Worm (Caenorhabditis elegans) whole organism, young adult: Measurements from ENCODE around the gene znf-207.
A peak's percentile ranks its signal among the peaks of the same experiment; 100 is the strongest.

Experiments
- B0019.2 ChIP-seq: fragments of 200-800 bp; sonication (Bioruptor generic); conservative IDR thresholded peaks from 2 replicates; pipeline ENCODE4 v1.3.6; 2022; ENCODE audit warnings: missing genetic modification reagents, missing genetic modification characterization, missing compliant biosample characterization
- B0336.3 ChIP-seq: fragments of 200-800 bp; sonication (Bioruptor generic); IDR thresholded peaks from 2 replicates; pipeline ENCODE4 v1.3.6; 2022; ENCODE audit warnings: missing genetic modification characterization, missing compliant biosample characterization
- D2030.7 ChIP-seq: fragments of 200-800 bp; sonication (Bioruptor generic); IDR thresholded peaks from 2 replicates; pipeline ENCODE4 v1.3.6; 2022; ENCODE audit warnings: missing genetic modification reagents, missing genetic modification characterization, missing compliant biosample characterization
- F33H1.4 ChIP-seq: fragments of 200-800 bp; sonication (Bioruptor generic); IDR thresholded peaks from 2 replicates; pipeline ENCODE4 v1.3.6; 2022; ENCODE audit warnings: missing genetic modification reagents, missing genetic modification characterization, missing compliant biosample characterization
- F37B4.10 ChIP-seq: fragments of 200-800 bp; sonication (Bioruptor generic); IDR thresholded peaks from 2 replicates; pipeline ENCODE4 v1.3.6; 2022; ENCODE audit warnings: missing genetic modification characterization, missing compliant biosample characterization
- F49E8.2 ChIP-seq: sonication (generic microtip); optimal IDR thresholded peaks from 3 replicates; lab custom pipeline; 2017; ENCODE audit warnings: missing genetic modification characterization, mild to moderate bottlenecking, missing compliant biosample characterization, antibody characterized with exemption, moderate library complexity; ENCODE audit not compliant: insufficient read depth
- F52B5.7 ChIP-seq: sonication (generic microtip); optimal IDR thresholded peaks from 2 replicates; lab custom pipeline; 2016; ENCODE audit warnings: mild to moderate bottlenecking, missing genetic modification characterization, missing compliant biosample characterization
- K12H6.12 ChIP-seq: fragments of 200-800 bp; sonication (Bioruptor generic); optimal IDR thresholded peaks from 2 replicates; lab custom pipeline; 2018; ENCODE audit warnings: mild to moderate bottlenecking, missing genetic modification characterization, missing compliant biosample characterization
- T26A5.8 ChIP-seq: sonication (generic microtip); optimal IDR thresholded peaks from 2 replicates; lab custom pipeline; 2016; ENCODE audit warnings: missing genetic modification characterization, missing compliant biosample characterization
- Y95B8A.8 ChIP-seq: fragments of 200-800 bp; sonication (Bioruptor generic); IDR thresholded peaks from 2 replicates; pipeline ENCODE4 v1.3.6; 2022; ENCODE audit warnings: missing genetic modification reagents, missing genetic modification characterization, missing compliant biosample characterization
- ZK185.1 ChIP-seq: sonication (generic microtip); optimal IDR thresholded peaks from 2 replicates; lab custom pipeline; 2016; ENCODE audit warnings: mild to moderate bottlenecking, missing genetic modification characterization, missing compliant biosample characterization; ENCODE audit not compliant: poor library complexity, severe bottlenecking
- akir-1 ChIP-seq: fragments of 200-800 bp; sonication (Bioruptor generic); optimal IDR thresholded peaks from 2 replicates; lab custom pipeline; 2018; ENCODE audit warnings: mild to moderate bottlenecking, missing genetic modification characterization, moderate library complexity, missing compliant biosample characterization
- ama-1 ChIP-seq, 3 experiments: fragments of 150-350 bp in 1 of 3; sonication (generic microtip) in 2 of 3; optimal IDR thresholded peaks; 2 replicates each; lab custom pipeline; 2014 to 2018; ENCODE audit warnings: missing biosample characterization in 2 of 3, missing genetic modification characterization in 2 of 3, missing genetic modification reagents in 2 of 3
- attf-3 ChIP-seq: fragments of 200-800 bp; sonication (Bioruptor generic); conservative IDR thresholded peaks from 2 replicates; pipeline ENCODE4 v1.3.6; 2022; ENCODE audit warnings: missing genetic modification reagents, missing genetic modification characterization, missing compliant biosample characterization
- ceh-27 ChIP-seq: fragments of 200-800 bp; sonication (Bioruptor generic); optimal IDR thresholded peaks from 2 replicates; lab custom pipeline; 2018; ENCODE audit warnings: mild to moderate bottlenecking, missing genetic modification characterization, moderate library complexity, missing compliant biosample characterization
- ceh-40 ChIP-seq: fragments of 200-800 bp; sonication (Bioruptor generic); IDR thresholded peaks from 2 replicates; pipeline ENCODE4 v1.3.6; 2022; ENCODE audit warnings: missing genetic modification characterization, missing compliant biosample characterization
- chd-7 ChIP-seq: sonication (generic microtip); optimal IDR thresholded peaks from 2 replicates; lab custom pipeline; 2016; ENCODE audit warnings: mild to moderate bottlenecking, missing genetic modification characterization, moderate library complexity, missing compliant biosample characterization
- die-1 ChIP-seq: sonication (generic microtip); optimal IDR thresholded peaks from 2 replicates; lab custom pipeline; 2016; ENCODE audit warnings: missing genotype, mild to moderate bottlenecking, missing genetic modification characterization, missing compliant biosample characterization
- dox-1 ChIP-seq: fragments of 200-800 bp; sonication (Bioruptor generic); IDR thresholded peaks from 2 replicates; pipeline ENCODE4 v1.3.6; 2022; ENCODE audit warnings: missing genetic modification reagents, missing genetic modification characterization, missing compliant biosample characterization
- egl-18 ChIP-seq: fragments of 200-800 bp; sonication (Bioruptor generic); IDR thresholded peaks from 2 replicates; pipeline ENCODE4 v1.3.6; 2022; ENCODE audit warnings: missing genetic modification reagents, missing genetic modification characterization, missing compliant biosample characterization
- hlh-12 ChIP-seq: sonication (generic microtip); optimal IDR thresholded peaks from 2 replicates; lab custom pipeline; 2016; ENCODE audit warnings: missing genetic modification characterization, missing compliant biosample characterization
- hmg-20 ChIP-seq: fragments of 200-800 bp; sonication (Bioruptor generic); IDR thresholded peaks from 2 replicates; pipeline ENCODE4 v1.3.6; 2022; ENCODE audit warnings: missing genetic modification reagents, missing genetic modification characterization, missing compliant biosample characterization
- hrde-1 ChIP-seq: sonication (generic microtip); optimal IDR thresholded peaks from 2 replicates; lab custom pipeline; 2016; ENCODE audit warnings: missing genetic modification characterization, mild to moderate bottlenecking, missing compliant biosample characterization, moderate library complexity, missing genotype, missing genetic modification reagents, borderline replicate concordance
- lag-1 ChIP-seq: fragments of 200-800 bp; sonication (Bioruptor generic); IDR thresholded peaks from 2 replicates; pipeline ENCODE4 v1.3.6; 2022; ENCODE audit warnings: missing genetic modification reagents, missing genetic modification characterization, missing compliant biosample characterization
- lin-54 ChIP-seq: fragments of 200-800 bp; sonication (Bioruptor generic); optimal IDR thresholded peaks from 2 replicates; lab custom pipeline; 2018; ENCODE audit warnings: mild to moderate bottlenecking, missing genetic modification characterization, missing compliant biosample characterization
- lsl-1 ChIP-seq: fragments of 200-800 bp; sonication (Bioruptor generic); optimal IDR thresholded peaks from 2 replicates; lab custom pipeline; 2018; ENCODE audit warnings: mild to moderate bottlenecking, missing genetic modification characterization, moderate library complexity, missing compliant biosample characterization
- madf-3 ChIP-seq: fragments of 200-800 bp; sonication (Bioruptor generic); IDR thresholded peaks from 2 replicates; pipeline ENCODE4 v1.3.6; 2022; ENCODE audit warnings: missing genetic modification reagents, missing genetic modification characterization, missing compliant biosample characterization
- mcd-1 ChIP-seq: fragments of 200-800 bp; sonication (Bioruptor generic); IDR thresholded peaks from 2 replicates; pipeline ENCODE4 v1.3.6; 2022; ENCODE audit warnings: missing genetic modification reagents, missing genetic modification characterization, missing compliant biosample characterization
- mel-28 ChIP-seq: sonication (generic microtip); optimal IDR thresholded peaks from 2 replicates; lab custom pipeline; 2016; ENCODE audit warnings: borderline replicate concordance, mild to moderate bottlenecking, missing genetic modification characterization, missing compliant biosample characterization
- nhr-120 ChIP-seq: fragments of 200-800 bp; sonication (Bioruptor generic); IDR thresholded peaks from 2 replicates; pipeline ENCODE4 v1.3.6; 2022; ENCODE audit warnings: missing genetic modification characterization, missing compliant biosample characterization
- nhr-179 ChIP-seq: sonication (generic microtip); optimal IDR thresholded peaks from 2 replicates; lab custom pipeline; 2016; ENCODE audit warnings: mild to moderate bottlenecking, missing genetic modification characterization, missing compliant biosample characterization
- nhr-27 ChIP-seq: fragments of 200-800 bp; sonication (Bioruptor generic); optimal IDR thresholded peaks from 2 replicates; lab custom pipeline; 2018; ENCODE audit warnings: mild to moderate bottlenecking, missing genetic modification characterization, moderate library complexity, missing compliant biosample characterization
- pbrm-1 ChIP-seq: fragments of 200-800 bp; sonication (Bioruptor generic); IDR thresholded peaks from 2 replicates; pipeline ENCODE4 v1.3.6; 2022; ENCODE audit warnings: missing genetic modification reagents, missing genetic modification characterization, missing compliant biosample characterization
- rec-8 ChIP-seq, 2 experiments: sonication (generic microtip); optimal IDR thresholded peaks; 2 replicates each; lab custom pipeline; 2016; ENCODE audit warnings: mild to moderate bottlenecking in 2 of 2, missing genetic modification characterization in 2 of 2, missing genetic modification reagents in 2 of 2, missing genotype in 2 of 2, missing biosample characterization in 1 of 2, missing compliant biosample characterization in 1 of 2, moderate library complexity in 1 of 2
- sdz-38 ChIP-seq: sonication (generic microtip); optimal IDR thresholded peaks from 2 replicates; lab custom pipeline; 2016; ENCODE audit warnings: missing genotype, missing genetic modification characterization, missing compliant biosample characterization
- snpc-1.1 ChIP-seq: sonication (generic microtip); optimal IDR thresholded peaks from 2 replicates; lab custom pipeline; 2017; ENCODE audit warnings: missing genetic modification characterization, mild to moderate bottlenecking, missing compliant biosample characterization, antibody characterized with exemption, moderate library complexity, missing genotype, missing genetic modification reagents; ENCODE audit not compliant: insufficient read depth
- snpc-1.3 ChIP-seq: sonication (generic microtip); optimal IDR thresholded peaks from 2 replicates; lab custom pipeline; 2017; ENCODE audit warnings: missing genetic modification characterization, mild to moderate bottlenecking, missing compliant biosample characterization, antibody characterized with exemption, moderate library complexity, missing genotype, missing genetic modification reagents; ENCODE audit not compliant: insufficient read depth
- unc-130 ChIP-seq: sonication (generic microtip); optimal IDR thresholded peaks from 2 replicates; lab custom pipeline; 2016; ENCODE audit warnings: missing genetic modification reagents, missing genetic modification characterization, missing compliant biosample characterization
- ztf-25 ChIP-seq: fragments of 200-800 bp; sonication (Bioruptor generic); IDR thresholded peaks from 2 replicates; pipeline ENCODE4 v1.3.6; 2022; ENCODE audit warnings: missing genetic modification reagents, missing genetic modification characterization, missing compliant biosample characterization
- ztf-28 ChIP-seq: fragments of 200-800 bp; sonication (Bioruptor generic); IDR thresholded peaks from 2 replicates; pipeline ENCODE4 v1.3.6; 2022; ENCODE audit warnings: missing genetic modification reagents, missing genetic modification characterization, missing compliant biosample characterization

znf-207 gene

ce11 chrIV:11329269-11329668 lies 18.5 kb downstream of the znf-207 start, which contains the start of gene leo-1:
Gene leo-1 (minus strand): TSS chrIV:11329369.
- TF ChIP-seq F37B4.10 (GFP tag; lab: Robert Waterston, UW) (no peak), T26A5.8 (no peak), lag-1 (no peak), hmg-20 (GFP tag; lab: Robert Waterston, UW) (no peak), die-1 (tag; lab: Kevin White, UChicago) (no peak), hlh-12 (no peak), nhr-179 (tag; lab: Kevin White, UChicago) (no peak), F49E8.2 (no peak), D2030.7 (GFP tag; lab: Robert Waterston, UW) (no peak), pbrm-1 (no peak), akir-1 (GFP tag; lab: Kevin White, UChicago) (no peak), B0336.3 (GFP tag; lab: Robert Waterston, UW) (no peak), sdz-38 (no peak), F33H1.4 (GFP tag; lab: Robert Waterston, UW) (no peak), mcd-1 (GFP tag; lab: Robert Waterston, UW) (no peak), K12H6.12 (tag; lab: Kevin White, UChicago) (no peak), ZK185.1 (tag; lab: Kevin White, UChicago) (no peak), madf-3 (GFP tag; lab: Robert Waterston, UW) (no peak), ztf-28 (no peak), egl-18 (GFP tag; lab: Robert Waterston, UW) (no peak)

ce11 chrIV:11332751-11333150 lies 22.0 kb downstream of the znf-207 start, which contains the start of gene sart-3:
Gene sart-3 (minus strand): TSS chrIV:11332969.
- TF ChIP-seq snpc-1.3 (tag; lab: Kevin White, UChicago) (no peak), rec-8 (tag; optimal IDR thresholded peaks at IDR 0.05; lab: Kevin White, UChicago) (no peak), ceh-40 (GFP tag; lab: Robert Waterston, UW) (no peak), hrde-1 (tag; lab: Kevin White, UChicago) (peak; percentile 45), ama-1 (optimal IDR thresholded peaks at IDR 0.05; lab: Kevin White, UChicago) (no peak), ama-1 (GFP tag; optimal IDR thresholded peaks at IDR 0.05; lab: Kevin White, UChicago) (peak in 1 of 2 experiments; percentile 73), lin-54 (GFP tag; lab: Kevin White, UChicago) (peak; percentile 5), F52B5.7 (no peak), lag-1 (no peak), B0019.2 (no peak), nhr-120 (GFP tag; lab: Robert Waterston, UW) (no peak), attf-3 (GFP tag; lab: Robert Waterston, UW) (no peak), hlh-12 (no peak), ZK185.1 (tag; lab: Kevin White, UChicago) (no peak), nhr-27 (no peak), mel-28 (tag; lab: Kevin White, UChicago) (no peak)

ce11 chrIV:11336180-11336579 lies 25.4 kb downstream of the znf-207 start:
- TF ChIP-seq lsl-1 (GFP tag; lab: Kevin White, UChicago) = no peak
- no peak for TF ChIP-seq snpc-1.1
- no peak for TF ChIP-seq ceh-27
- TF ChIP-seq ztf-25 (GFP tag; lab: Robert Waterston, UW) = no peak
- no peak for TF ChIP-seq chd-7 (tag; lab: Kevin White, UChicago)
- TF ChIP-seq unc-130 = no peak
- no peak for TF ChIP-seq Y95B8A.8
- no peak for TF ChIP-seq dox-1 (GFP tag; lab: Robert Waterston, UW)
- TF ChIP-seq akir-1 (GFP tag; lab: Kevin White, UChicago) = no peak
